Fruit fly (Drosophila melanogaster): ENCODE measurements around the gene eys.

The eys gene

DNA sequence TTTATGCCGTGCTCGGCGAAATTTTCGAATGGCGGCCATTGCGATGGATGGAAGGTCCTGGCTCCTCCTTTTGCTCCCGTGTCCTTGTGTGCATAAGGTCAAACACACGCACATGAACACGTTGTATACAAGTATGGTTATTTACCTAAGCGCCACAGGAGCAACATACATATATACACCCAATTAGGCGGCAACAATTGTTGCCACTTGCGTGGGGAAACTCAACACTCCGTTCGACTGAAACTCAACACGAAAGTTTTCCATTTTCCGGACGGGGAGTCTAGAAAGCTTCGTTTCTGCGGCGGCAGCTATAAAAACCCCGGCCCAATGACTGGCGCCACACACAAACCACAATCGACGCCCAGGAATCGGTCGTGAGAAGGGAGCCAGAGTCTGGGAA is 79.8 kb downstream of the eys start, which contains the start of gene CG46448:
Gene CG46448 (plus strand): TSS at position 340 of the 400 bp plus-strand sequence.
- TF ChIP-seq noc (tag; optimal IDR thresholded peaks at IDR 0.05): no peak

- TF ChIP-seq noc (tag; optimal IDR thresholded peaks at IDR 0.05): no peak
Measured at dm6 chr2L:2394872-2395271, 83.4 kb downstream of the eys start.

- TF ChIP-seq noc (tag; optimal IDR thresholded peaks at IDR 0.05): no peak
Measured at dm6 chr2L:2397080-2397479, 85.6 kb downstream of the eys start.

DNA sequence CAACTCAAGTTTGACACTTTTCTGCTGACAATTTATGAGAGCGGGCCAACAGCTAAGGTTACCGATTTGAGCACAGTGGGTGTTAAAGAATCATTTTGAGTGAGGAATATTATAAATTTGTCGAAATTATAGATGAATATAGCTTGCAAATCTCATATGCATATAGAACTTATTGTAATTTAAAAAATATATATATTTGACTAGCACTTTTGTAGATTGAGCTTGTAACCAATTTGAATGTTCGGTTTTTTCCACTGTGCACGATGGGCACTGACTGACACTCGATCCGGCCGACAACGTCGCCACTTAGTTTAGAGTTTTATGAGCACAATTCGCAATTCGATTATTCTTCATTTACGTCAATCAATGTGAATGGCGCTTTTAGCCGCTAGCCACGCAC is 87.0 kb downstream of the eys start:
- no peak for TF ChIP-seq noc (tag; optimal IDR thresholded peaks at IDR 0.05)

- TF ChIP-seq noc (tag; optimal IDR thresholded peaks at IDR 0.05): no peak
Measured at dm6 chr2L:2399897-2400296, 88.4 kb downstream of the eys start, which contains the start of gene VGlut. TSS of gene VGlut (plus strand) at chr2L:2400295.

DNA sequence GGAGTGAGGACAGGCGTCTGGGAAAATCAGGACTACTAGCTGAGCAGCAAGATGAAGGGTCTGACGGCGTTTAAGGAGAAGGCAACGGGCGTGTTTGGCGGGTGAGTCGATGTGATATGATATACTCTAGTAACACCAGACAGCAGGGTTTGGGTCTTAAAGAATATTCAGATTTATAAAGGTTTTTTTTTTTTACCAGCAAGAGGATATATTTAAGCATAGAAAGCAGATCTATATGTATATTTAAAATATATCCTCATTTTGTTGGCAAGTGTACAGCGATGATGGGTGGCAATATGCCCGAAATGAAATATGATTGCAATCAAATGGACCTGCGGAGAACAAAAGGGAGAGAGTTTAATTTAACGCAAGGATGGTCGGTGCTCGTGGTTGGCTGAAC is 90.7 kb downstream of the eys start:
- TF ChIP-seq noc (tag; optimal IDR thresholded peaks at IDR 0.05): no peak

dm6 chr2L:2404631-2405030 is 93.2 kb downstream of the eys start:
- no peak for TF ChIP-seq noc (tag; optimal IDR thresholded peaks at IDR 0.05)

Data from whole organism, larva.